Fruit fly (Drosophila melanogaster): ENCODE measurements around the gene CG11590.

dm6 chrX:14189216-14189615 lies 10.8 kb upstream of the CG11590 start, which contains the start of gene CG11585:
- TF ChIP-seq CG7101 (tag; optimal IDR thresholded peaks at IDR 0.05) (no peak), Crg-1 (GFP tag; optimal IDR thresholded peaks at IDR 0.05) (no peak), CG1620 (GFP tag; optimal IDR thresholded peaks at IDR 0.05) (no peak), pad (GFP tag; optimal IDR thresholded peaks at IDR 0.05) (no peak), CG11617 (GFP tag; optimal IDR thresholded peaks at IDR 0.05) (no peak), tj (GFP tag; optimal IDR thresholded peaks at IDR 0.05) (no peak), bab1 (GFP tag; optimal IDR thresholded peaks at IDR 0.05) (no peak), CG33017 (tag; optimal IDR thresholded peaks at IDR 0.05) (no peak), CG12768 (GFP tag; optimal IDR thresholded peaks at IDR 0.05) (no peak), kay (GFP tag; ENCODE audit: borderline replicate concordance) (no peak), CG7045 (GFP tag; optimal IDR thresholded peaks at IDR 0.05) (no peak), toe (GFP tag; optimal IDR thresholded peaks at IDR 0.05) (no peak)

Measured in whole organism, adult.